Worm (Caenorhabditis elegans): ENCODE measurements around the gene F15H10.7.

F15H10.7 gene

DNA sequence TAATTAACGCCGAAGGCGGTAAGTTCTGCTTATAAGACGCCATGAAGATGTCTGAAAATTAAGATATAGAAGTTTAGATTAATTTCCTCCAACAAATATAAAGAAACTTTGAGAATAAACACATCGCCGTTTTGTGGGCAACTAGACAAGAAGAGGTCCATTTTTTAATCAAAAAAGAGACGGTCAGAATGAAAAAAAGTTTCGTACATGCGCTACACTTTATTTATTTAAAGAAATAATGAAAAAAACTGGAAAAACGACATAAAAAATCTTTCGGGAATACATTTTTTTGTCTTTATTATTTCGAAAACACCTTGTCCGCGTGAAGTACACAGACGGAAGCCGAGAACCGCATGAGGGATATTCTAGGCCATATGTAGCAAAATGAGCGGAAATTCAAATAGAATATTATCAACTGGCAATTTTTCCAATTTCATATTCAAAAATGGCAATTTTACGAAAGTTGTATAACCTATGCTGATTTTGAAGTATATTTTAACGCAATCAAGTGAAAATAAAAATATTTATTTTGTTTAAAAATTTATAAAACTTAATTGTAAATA lies 50.4 kb downstream of the F15H10.7 start, which contains the start of gene sluh-7 (continued):
- TF ChIP-seq F44E2.7 (GFP tag; IDR thresholded peaks at IDR 0.05) (no peak), nhr-237 (tag; optimal IDR thresholded peaks at IDR 0.05) (no peak), duxl-1 (tag; optimal IDR thresholded peaks at IDR 0.05; ENCODE audit: poor library complexity) (peak; percentile 49), lin-1 (GFP tag; IDR thresholded peaks at IDR 0.05) (no peak), F49E8.2 (tag; optimal IDR thresholded peaks at IDR 0.05; ENCODE audit: borderline replicate concordance) (no peak), mep-1 (tag; optimal IDR thresholded peaks at IDR 0.05) (peak; percentile 70), nhr-25 (tag; optimal IDR thresholded peaks at IDR 0.05; ENCODE audit: borderline replicate concordance, insufficient read depth) (no peak), egl-27 (tag; optimal IDR thresholded peaks at IDR 0.05) (no peak), Y75B8A.6 (GFP tag; IDR thresholded peaks at IDR 0.05) (no peak), T26A8.4 (GFP tag; IDR thresholded peaks at IDR 0.05) (no peak), ama-1 (optimal IDR thresholded peaks at IDR 0.05) (no peak), ztf-11 (tag; optimal IDR thresholded peaks at IDR 0.05) (no peak), snpc-4 (tag; optimal IDR thresholded peaks at IDR 0.05) (no peak), mes-2 (tag; optimal IDR thresholded peaks at IDR 0.05; ENCODE audit: poor library complexity, severe bottlenecking) (peak; percentile 99), zag-1 (tag; optimal IDR thresholded peaks at IDR 0.05) (no peak), dmd-8 (GFP tag; IDR thresholded peaks at IDR 0.05) (no peak), daf-16 (GFP tag; optimal IDR thresholded peaks at IDR 0.05) (no peak), daf-16 (tag; optimal IDR thresholded peaks at IDR 0.05) (peak; percentile 52), zfp-2 (tag; optimal IDR thresholded peaks at IDR 0.05) (no peak), Y105C5A.15 (GFP tag; IDR thresholded peaks at IDR 0.05) (no peak), lim-7 (GFP tag; IDR thresholded peaks at IDR 0.05) (no peak), ces-1 (GFP tag; optimal IDR thresholded peaks at IDR 0.05) (no peak), zip-2 (tag; optimal IDR thresholded peaks at IDR 0.05) (no peak), tag-97 (GFP tag; IDR thresholded peaks at IDR 0.05) (no peak), nhr-102 (tag; optimal IDR thresholded peaks at IDR 0.05) (peak; percentile 66), hif-1 (tag; optimal IDR thresholded peaks at IDR 0.05) (peak in 1 of 2 experiments; percentile 88)

Measured in whole organism, L4 larva.